Worm (Caenorhabditis elegans) whole organism, L1 larva: ENCODE results near the gene ZK666.2.

Source experiments
- ama-1 ChIP-seq: fragments of 150-350 bp; optimal IDR thresholded peaks from 2 replicates; lab custom pipeline; 2014
- ceh-82 ChIP-seq, 3 experiments: fragments of 150-350 bp in 1 of 3; sonication (generic microtip) in 2 of 3; optimal IDR thresholded peaks; 2 replicates each; lab custom pipeline; 2014 to 2017; ENCODE audit warnings: missing biosample characterization in 3 of 3, missing genetic modification characterization in 3 of 3
- ces-1 ChIP-seq: fragments of 150-350 bp; optimal IDR thresholded peaks from 2 replicates; lab custom pipeline; 2014; ENCODE audit warnings: missing biosample characterization, missing genetic modification reagents, missing genetic modification characterization
- egl-27 ChIP-seq, 2 experiments: fragments of 150-350 bp in 1 of 2; sonication (generic microtip); optimal IDR thresholded peaks; 3 replicates each; lab custom pipeline; 2017 to 2018; ENCODE audit warnings: missing biosample characterization in 2 of 2, missing genetic modification characterization in 2 of 2, missing genetic modification reagents in 2 of 2
- lin-14 ChIP-seq: fragments of 200-800 bp; sonication (Bioruptor generic); optimal IDR thresholded peaks from 2 replicates; lab custom pipeline; 2018; ENCODE audit warnings: mild to moderate bottlenecking, missing genetic modification characterization, moderate library complexity, missing compliant biosample characterization
- lir-3 ChIP-seq: sonication (generic microtip); optimal IDR thresholded peaks from 2 replicates; lab custom pipeline; 2016; ENCODE audit warnings: mild to moderate bottlenecking, missing genetic modification characterization, moderate library complexity, missing compliant biosample characterization; ENCODE audit not compliant: poor library complexity
- mep-1 ChIP-seq: fragments of 150-350 bp; optimal IDR thresholded peaks from 2 replicates; lab custom pipeline; 2014; ENCODE audit warnings: missing biosample characterization, missing genetic modification characterization
- skn-1 ChIP-seq: fragments of 150-350 bp; optimal IDR thresholded peaks from 2 replicates; lab custom pipeline; 2014; ENCODE audit warnings: missing biosample characterization, missing genetic modification characterization
- tbx-2 ChIP-seq: sonication (generic microtip); optimal IDR thresholded peaks from 2 replicates; lab custom pipeline; 2016; ENCODE audit warnings: missing genetic modification characterization, missing compliant biosample characterization
- ztf-4 ChIP-seq: fragments of 150-350 bp; optimal IDR thresholded peaks from 2 replicates; lab custom pipeline; 2014; ENCODE audit warnings: missing biosample characterization, missing genetic modification characterization

DNA sequence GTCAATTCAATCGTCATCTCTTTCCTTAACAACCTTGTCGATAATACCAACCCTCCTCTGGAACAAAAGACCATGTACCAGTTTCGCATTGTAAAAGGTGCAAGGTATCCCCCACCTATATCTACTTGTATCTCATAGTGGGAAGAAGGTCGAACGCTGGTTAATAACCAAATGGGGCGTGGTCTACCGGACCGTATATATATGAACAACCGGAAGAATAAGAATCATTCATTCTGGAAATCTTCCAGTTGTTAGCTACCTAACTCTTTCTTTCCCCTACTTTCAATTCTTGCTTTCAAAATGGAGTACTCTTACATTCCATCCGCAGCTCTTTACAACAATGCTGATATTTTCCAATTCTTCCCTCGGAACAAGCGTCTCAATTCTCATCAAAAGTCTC lies 10.5 kb downstream of the ZK666.2 start, which contains the start of gene ZK673.5:
- TF ChIP-seq ces-1 (GFP tag; lab: Kevin White, UChicago) (no peak), skn-1 (tag; lab: Kevin White, UChicago) (no peak), tbx-2 (tag; lab: Kevin White, UChicago) (no peak), mep-1 (tag; lab: Kevin White, UChicago) (no peak), lin-14 (GFP tag; lab: Kevin White, UChicago) (no peak), ceh-82 (tag; optimal IDR thresholded peaks at IDR 0.05; lab: Kevin White, UChicago) (no peak), ama-1 (no peak), egl-27 (tag; optimal IDR thresholded peaks at IDR 0.05; lab: Kevin White, UChicago) (no peak), lir-3 (tag; lab: Kevin White, UChicago) (no peak), ztf-4 (tag; lab: Kevin White, UChicago) (no peak)
